1 fruit fly cellular context compared by ENCODE assay signal in genomic region chrX:6524217-6524616, dm6.
TF ChIP-seq lines count a peak whose summit lies in the region.

CG42340 (minus strand) TSS chrX:6524323.
CG3918 (plus strand) TSS chrX:6524464.

TF ChIP-seq in whole organism, embryonic, 481 proteins besides CTCF, POLR2A, EP300 and RAD21 (continued from another document and continues in another):
- TF ChIP-seq nerfin-2 (GFP tag; IDR thresholded peaks at IDR 0.05; lab: Robert Waterston, UW; ENCODE audit: partially characterized antibody) (no peak), oc (tag; optimal IDR thresholded peaks at IDR 0.05; lab: Kevin White, UChicago) (peak; percentile 40), tna (GFP tag; IDR thresholded peaks at IDR 0.05; lab: Robert Waterston, UW; ENCODE audit: partially characterized antibody) (peak; percentile 13; the same call in 1 of the 2 replicates), CG10321 (GFP tag; IDR thresholded peaks at IDR 0.05; lab: Robert Waterston, UW) (no peak), CG8944 (GFP tag; optimal IDR thresholded peaks at IDR 0.05; lab: Kevin White, UChicago) (no peak), CG10209 (GFP tag; optimal IDR thresholded peaks at IDR 0.05; lab: Kevin White, UChicago) (peak; percentile 16), Atf-2 (GFP tag; optimal IDR thresholded peaks at IDR 0.05; lab: Kevin White, UChicago) (no peak), CG32767 (GFP tag; IDR thresholded peaks at IDR 0.05; lab: Robert Waterston, UW) (no peak), tio (GFP tag; optimal IDR thresholded peaks at IDR 0.05; lab: Kevin White, UChicago) (no peak), CG17361 (GFP tag; IDR thresholded peaks at IDR 0.05; lab: Robert Waterston, UW) (0 out of 3 replicates have a peak, but pooled peaks have one; percentile 35), CG15011 (GFP tag; optimal IDR thresholded peaks at IDR 0.05; lab: Kevin White, UChicago) (no peak), Hmr (GFP tag; optimal IDR thresholded peaks at IDR 0.05; lab: Kevin White, UChicago) (peak; percentile 94), CG1233 (GFP tag; optimal IDR thresholded peaks at IDR 0.05; lab: Kevin White, UChicago) (no peak), ash1 (GFP tag; optimal IDR thresholded peaks at IDR 0.05; lab: Kevin White, UChicago) (no peak), Nf-YC (tag; optimal IDR thresholded peaks at IDR 0.05; lab: Kevin White, UChicago) (peak; percentile 30), YL-1 (GFP tag; optimal IDR thresholded peaks at IDR 0.05; lab: Kevin White, UChicago) (peak; percentile 66), fd3F (GFP tag; optimal IDR thresholded peaks at IDR 0.05; lab: Kevin White, UChicago) (no peak), CG11456 (GFP tag; IDR thresholded peaks at IDR 0.05; lab: Robert Waterston, UW) (peak; percentile 53; the same call in 1 of the 3 replicates), CG32532 (GFP tag; IDR thresholded peaks at IDR 0.05; lab: Robert Waterston, UW) (0 out of 2 replicates have a peak, but pooled peaks have one; percentile 30), eve (GFP tag; optimal IDR thresholded peaks at IDR 0.05; lab: Kevin White, UChicago) (no peak), fd64A (GFP tag; optimal IDR thresholded peaks at IDR 0.05; lab: Kevin White, UChicago) (no peak), so (GFP tag; IDR thresholded peaks at IDR 0.05; lab: Robert Waterston, UW) (no peak), CG12299 (tag; optimal IDR thresholded peaks at IDR 0.05; lab: Kevin White, UChicago) (no peak), scrt (GFP tag; optimal IDR thresholded peaks at IDR 0.05; lab: Kevin White, UChicago) (no peak), Nf-YB (GFP tag; optimal IDR thresholded peaks at IDR 0.05; lab: Kevin White, UChicago) (peak; percentile 7), inv (GFP tag; IDR thresholded peaks at IDR 0.05; lab: Robert Waterston, UW; ENCODE audit: partially characterized antibody) (peak; percentile 53; the same call in 1 of the 2 replicates), Gsc (GFP tag; IDR thresholded peaks at IDR 0.05; lab: Robert Waterston, UW) (no peak), Camta (GFP tag; optimal IDR thresholded peaks at IDR 0.05; lab: Kevin White, UChicago) (no peak), cg (GFP tag; optimal IDR thresholded peaks at IDR 0.05; lab: Kevin White, UChicago) (no peak), CoRest (tag; optimal IDR thresholded peaks at IDR 0.05; lab: Kevin White, UChicago) (peak; percentile 45), ara (GFP tag; IDR thresholded peaks at IDR 0.05; lab: Robert Waterston, UW) (peak; percentile 13; the same call in 1 of the 2 replicates), CG13123 (GFP tag; optimal IDR thresholded peaks at IDR 0.05; lab: Kevin White, UChicago) (no peak), CG30020 (tag; optimal IDR thresholded peaks at IDR 0.05; lab: Kevin White, UChicago) (peak; percentile 26), Scr (GFP tag; IDR thresholded peaks at IDR 0.05; lab: Robert Waterston, UW; ENCODE audit: partially characterized antibody) (peak; percentile 53), sug (tag; optimal IDR thresholded peaks at IDR 0.05; lab: Kevin White, UChicago) (peak; percentile 54), CG33213 (GFP tag; optimal IDR thresholded peaks at IDR 0.05; lab: Kevin White, UChicago) (peak; percentile 98), CG8290 (GFP tag; optimal IDR thresholded peaks at IDR 0.05; lab: Kevin White, UChicago) (peak; percentile 86), CG8290 (tag; optimal IDR thresholded peaks at IDR 0.05; lab: Kevin White, UChicago) (peak; percentile 32 to 92), D19B (GFP tag; optimal IDR thresholded peaks at IDR 0.05; lab: Kevin White, UChicago) (no peak), jigr1 (GFP tag; IDR thresholded peaks at IDR 0.05; lab: Robert Waterston, UW) (no peak), CG2116 (GFP tag; optimal IDR thresholded peaks at IDR 0.05; lab: Kevin White, UChicago) (peak; percentile 72), CG3838 (GFP tag; optimal IDR thresholded peaks at IDR 0.05; lab: Kevin White, UChicago) (no peak), Spps (tag; optimal IDR thresholded peaks at IDR 0.05; lab: Kevin White, UChicago) (no peak), Stat92E (GFP tag; optimal IDR thresholded peaks at IDR 0.05; lab: Kevin White, UChicago) (peak in 1 of 3 experiments; percentile 25), Aef1 (GFP tag; IDR thresholded peaks at IDR 0.05; lab: Robert Waterston, UW) (peak; percentile 68), nau (GFP tag; optimal IDR thresholded peaks at IDR 0.05; lab: Kevin White, UChicago) (no peak), HLH3B (GFP tag; IDR thresholded peaks at IDR 0.05; lab: Robert Waterston, UW) (0 out of 2 replicates have a peak, but pooled peaks have one; percentile 11), sqz (GFP tag; optimal IDR thresholded peaks at IDR 0.05; lab: Kevin White, UChicago) (no peak), wdn (GFP tag; IDR thresholded peaks at IDR 0.05; lab: Robert Waterston, UW) (no peak), CG14014 (GFP tag; IDR thresholded peaks at IDR 0.05; lab: Robert Waterston, UW) (no peak), Doc2 (GFP tag; IDR thresholded peaks at IDR 0.05; lab: Robert Waterston, UW) (no peak), Poxn (GFP tag; IDR thresholded peaks at IDR 0.05; lab: Robert Waterston, UW) (no peak), CG7271 (tag; optimal IDR thresholded peaks at IDR 0.05; lab: Kevin White, UChicago) (no peak), CG4707 (GFP tag; optimal IDR thresholded peaks at IDR 0.05; lab: Kevin White, UChicago) (no peak), Dad (GFP tag; optimal IDR thresholded peaks at IDR 0.05; lab: Kevin White, UChicago) (no peak), fd102C (GFP tag; optimal IDR thresholded peaks at IDR 0.05; lab: Kevin White, UChicago) (no peak), Atf3 (GFP tag; optimal IDR thresholded peaks at IDR 0.05; lab: Kevin White, UChicago) (no peak), fu2 (GFP tag; optimal IDR thresholded peaks at IDR 0.05; lab: Kevin White, UChicago) (peak; percentile 12), CG1792 (GFP tag; optimal IDR thresholded peaks at IDR 0.05; lab: Kevin White, UChicago) (no peak), dpn (GFP tag; optimal IDR thresholded peaks at IDR 0.05; lab: Kevin White, UChicago) (peak in 1 of 2 experiments; percentile 37), Dfd (GFP tag; optimal IDR thresholded peaks at IDR 0.05; lab: Kevin White, UChicago) (no peak), aop (GFP tag; IDR thresholded peaks at IDR 0.05; lab: Robert Waterston, UW) (no peak), CG10979 (tag; optimal IDR thresholded peaks at IDR 0.05; lab: Kevin White, UChicago) (peak; percentile 9), grau (tag; optimal IDR thresholded peaks at IDR 0.05; lab: Kevin White, UChicago) (peak; percentile 43), C15 (GFP tag; IDR thresholded peaks at IDR 0.05; lab: Robert Waterston, UW) (no peak), Lhr (GFP tag; optimal IDR thresholded peaks at IDR 0.05; lab: Kevin White, UChicago) (peak; percentile 100), CG12071 (GFP tag; optimal IDR thresholded peaks at IDR 0.05; lab: Kevin White, UChicago) (no peak), CG2202 (tag; optimal IDR thresholded peaks at IDR 0.05; lab: Kevin White, UChicago) (no peak), sima (GFP tag; optimal IDR thresholded peaks at IDR 0.05; lab: Kevin White, UChicago) (no peak), CG4854 (GFP tag; optimal IDR thresholded peaks at IDR 0.05; lab: Kevin White, UChicago) (no peak), gsb (GFP tag; IDR thresholded peaks at IDR 0.05; lab: Robert Waterston, UW) (no peak), Pdp1 (GFP tag; optimal IDR thresholded peaks at IDR 0.05; lab: Kevin White, UChicago) (peak in 1 of 2 experiments; percentile 67), toy (GFP tag; IDR thresholded peaks at IDR 0.05; lab: Robert Waterston, UW) (no peak), CG9932 (GFP tag; IDR thresholded peaks at IDR 0.05; lab: Robert Waterston, UW) (peak; percentile 53), Six4 (GFP tag; optimal IDR thresholded peaks at IDR 0.05; lab: Kevin White, UChicago) (no peak), pb (GFP tag; optimal IDR thresholded peaks at IDR 0.05; lab: Kevin White, UChicago) (no peak), hth (optimal IDR thresholded peaks at IDR 0.05; lab: Kevin White, UChicago) (no peak), Eip74EF (GFP tag; optimal IDR thresholded peaks at IDR 0.05; lab: Kevin White, UChicago) (no peak), gro (GFP tag; optimal IDR thresholded peaks at IDR 0.05; lab: Kevin White, UChicago) (peak; percentile 27), eyg (GFP tag; optimal IDR thresholded peaks at IDR 0.05; lab: Kevin White, UChicago) (no peak), CG15601 (tag; optimal IDR thresholded peaks at IDR 0.05; lab: Kevin White, UChicago) (peak; percentile 63), dan (GFP tag; IDR thresholded peaks at IDR 0.05; lab: Robert Waterston, UW) (no peak), crp (GFP tag; optimal IDR thresholded peaks at IDR 0.05; lab: Kevin White, UChicago) (peak in 1 of 2 experiments; percentile 41), Hmx (GFP tag; optimal IDR thresholded peaks at IDR 0.05; lab: Kevin White, UChicago) (no peak), pnt (GFP tag; optimal IDR thresholded peaks at IDR 0.05; lab: Kevin White, UChicago) (no peak), Sox100B (GFP tag; optimal IDR thresholded peaks at IDR 0.05; lab: Kevin White, UChicago) (no peak), sisA (GFP tag; IDR thresholded peaks at IDR 0.05; lab: Robert Waterston, UW) (no peak; the same call in 1 of the 2 replicates), Bteb2 (GFP tag; optimal IDR thresholded peaks at IDR 0.05; lab: Kevin White, UChicago) (no peak), amos (GFP tag; IDR thresholded peaks at IDR 0.05; lab: Robert Waterston, UW; ENCODE audit: partially characterized antibody) (peak; percentile 66), crol (GFP tag; IDR thresholded peaks at IDR 0.05; lab: Robert Waterston, UW) (no peak), gem (tag; optimal IDR thresholded peaks at IDR 0.05; lab: Kevin White, UChicago) (no peak), CG31224 (GFP tag; IDR thresholded peaks at IDR 0.05; lab: Robert Waterston, UW) (no peak), CG10959 (GFP tag; IDR thresholded peaks at IDR 0.05; lab: Robert Waterston, UW) (no peak), pros (GFP tag; optimal IDR thresholded peaks at IDR 0.05; lab: Kevin White, UChicago) (no peak), chif (GFP tag; optimal IDR thresholded peaks at IDR 0.05; lab: Kevin White, UChicago) (peak; percentile 11 to 35), CG15479 (GFP tag; optimal IDR thresholded peaks at IDR 0.05; lab: Kevin White, UChicago) (no peak), CHES-1-like (GFP tag; optimal IDR thresholded peaks at IDR 0.05; lab: Kevin White, UChicago) (peak; percentile 63), Mad (GFP tag; optimal IDR thresholded peaks at IDR 0.05; lab: Kevin White, UChicago) (peak; percentile 41), CG6689 (GFP tag; IDR thresholded peaks at IDR 0.05; lab: Robert Waterston, UW) (no peak), CG16813 (GFP tag; IDR thresholded peaks at IDR 0.05; lab: Robert Waterston, UW; ENCODE audit: partially characterized antibody) (peak; percentile 59), NC2β (GFP tag; optimal IDR thresholded peaks at IDR 0.05; lab: Kevin White, UChicago) (peak; percentile 41), CG13424 (tag; optimal IDR thresholded peaks at IDR 0.05; lab: Kevin White, UChicago) (peak; percentile 20), Taf1 (GFP tag; IDR thresholded peaks at IDR 0.05; lab: Robert Waterston, UW) (no peak), CG18011 (GFP tag; optimal IDR thresholded peaks at IDR 0.05; lab: Kevin White, UChicago) (no peak), HHEX (GFP tag; optimal IDR thresholded peaks at IDR 0.05; lab: Kevin White, UChicago) (no peak), CG7745 (tag; optimal IDR thresholded peaks at IDR 0.05; lab: Kevin White, UChicago) (no peak), unpg (GFP tag; optimal IDR thresholded peaks at IDR 0.05; lab: Kevin White, UChicago) (no peak), jing (GFP tag; optimal IDR thresholded peaks at IDR 0.05; lab: Kevin White, UChicago) (no peak), tll (GFP tag; optimal IDR thresholded peaks at IDR 0.05; lab: Kevin White, UChicago) (no peak), da (GFP tag; optimal IDR thresholded peaks at IDR 0.05; lab: Kevin White, UChicago) (no peak), Awh (GFP tag; IDR thresholded peaks at IDR 0.05; lab: Robert Waterston, UW) (no peak), CG9876 (GFP tag; optimal IDR thresholded peaks at IDR 0.05; lab: Kevin White, UChicago) (peak; percentile 28), crc (GFP tag; optimal IDR thresholded peaks at IDR 0.05; lab: Kevin White, UChicago) (no peak), NK7.1 (GFP tag; optimal IDR thresholded peaks at IDR 0.05; lab: Kevin White, UChicago) (no peak), CG31441 (GFP tag; IDR thresholded peaks at IDR 0.05; lab: Robert Waterston, UW) (no peak), rib (GFP tag; IDR thresholded peaks at IDR 0.05; lab: Robert Waterston, UW) (no peak), ewg (GFP tag; optimal IDR thresholded peaks at IDR 0.05; lab: Kevin White, UChicago) (peak; percentile 44), kah (GFP tag; optimal IDR thresholded peaks at IDR 0.05; lab: Kevin White, UChicago) (no peak), Dbx (GFP tag; IDR thresholded peaks at IDR 0.05; lab: Robert Waterston, UW) (peak; percentile 56; the same call in 1 of the 3 replicates), mirr (GFP tag; optimal IDR thresholded peaks at IDR 0.05; lab: Kevin White, UChicago) (no peak), CG12219 (GFP tag; optimal IDR thresholded peaks at IDR 0.05; lab: Kevin White, UChicago) (no peak), trem (tag; optimal IDR thresholded peaks at IDR 0.05; lab: Kevin White, UChicago) (peak; percentile 79), ind (GFP tag; optimal IDR thresholded peaks at IDR 0.05; lab: Kevin White, UChicago) (no peak), Nf-YA (GFP tag; IDR thresholded peaks at IDR 0.05; lab: Robert Waterston, UW) (no peak), HLH54F (GFP tag; optimal IDR thresholded peaks at IDR 0.05; lab: Kevin White, UChicago) (no peak), Mrtf (GFP tag; IDR thresholded peaks at IDR 0.05; lab: Robert Waterston, UW) (no peak), btn (GFP tag; optimal IDR thresholded peaks at IDR 0.05; lab: Kevin White, UChicago) (no peak), CG12769 (tag; optimal IDR thresholded peaks at IDR 0.05; lab: Kevin White, UChicago) (peak; percentile 60), peb (GFP tag; IDR thresholded peaks at IDR 0.05; lab: Robert Waterston, UW) (no peak), CG12391 (tag; optimal IDR thresholded peaks at IDR 0.05; lab: Kevin White, UChicago) (peak; percentile 36), Xbp1 (GFP tag; optimal IDR thresholded peaks at IDR 0.05; lab: Kevin White, UChicago) (peak; percentile 7), CG14667 (GFP tag; IDR thresholded peaks at IDR 0.05; lab: Robert Waterston, UW) (no peak), CG31388 (GFP tag; optimal IDR thresholded peaks at IDR 0.05; lab: Kevin White, UChicago) (no peak), CG15514 (GFP tag; optimal IDR thresholded peaks at IDR 0.05; lab: Kevin White, UChicago) (peak; percentile 78), sc (optimal IDR thresholded peaks at IDR 0.05; lab: Kevin White, UChicago) (no peak), sc (GFP tag; optimal IDR thresholded peaks at IDR 0.05; lab: Kevin White, UChicago) (no peak)
